Fruit fly (Drosophila melanogaster) whole organism, embryonic: ENCODE data around the gene CG1986.

Source experiments
- Bteb2 ChIP-seq: fragments of 200-800 bp; sonication (Bioruptor generic); optimal IDR thresholded peaks from 2 replicates; lab custom pipeline; 2016; ENCODE audit warnings: missing biosample characterization, missing genetic modification characterization
- CG7928 ChIP-seq: fragments of 200-800 bp; sonication (Bioruptor generic); optimal IDR thresholded peaks from 2 replicates; lab custom pipeline; 2017; ENCODE audit warnings: missing biosample characterization, mild to moderate bottlenecking, missing genetic modification characterization
- Camta ChIP-seq: fragments of 200-800 bp; sonication (Bioruptor generic); optimal IDR thresholded peaks from 2 replicates; lab custom pipeline; 2016; ENCODE audit warnings: missing biosample characterization, missing genetic modification characterization
- odd ChIP-seq: fragments of 200-800 bp; sonication (Bioruptor generic); optimal IDR thresholded peaks from 2 replicates; lab custom pipeline; 2017; ENCODE audit warnings: missing biosample characterization, mild to moderate bottlenecking, missing genetic modification characterization

- TF ChIP-seq Bteb2 (GFP tag; lab: Kevin White, UChicago) (no peak), Camta (GFP tag; lab: Kevin White, UChicago) (no peak), CG7928 (GFP tag; lab: Kevin White, UChicago) (no peak), odd (GFP tag; lab: Kevin White, UChicago) (no peak)
Observed at dm6 chrX:9911751-9912150, 825 bp upstream of the CG1986 start.
